Worm (Caenorhabditis elegans): ENCODE measurements around the gene apc-10.

The apc-10 gene

ce11 chrV:10393708-10394107, 32.4 kb downstream of the apc-10 start (continued):
- TF ChIP-seq ceh-40 (GFP tag; IDR thresholded peaks at IDR 0.05): no peak
- no peak for TF ChIP-seq rec-8 (tag; optimal IDR thresholded peaks at IDR 0.05)
- no peak for TF ChIP-seq pha-4 (tag; optimal IDR thresholded peaks at IDR 0.05)

DNA sequence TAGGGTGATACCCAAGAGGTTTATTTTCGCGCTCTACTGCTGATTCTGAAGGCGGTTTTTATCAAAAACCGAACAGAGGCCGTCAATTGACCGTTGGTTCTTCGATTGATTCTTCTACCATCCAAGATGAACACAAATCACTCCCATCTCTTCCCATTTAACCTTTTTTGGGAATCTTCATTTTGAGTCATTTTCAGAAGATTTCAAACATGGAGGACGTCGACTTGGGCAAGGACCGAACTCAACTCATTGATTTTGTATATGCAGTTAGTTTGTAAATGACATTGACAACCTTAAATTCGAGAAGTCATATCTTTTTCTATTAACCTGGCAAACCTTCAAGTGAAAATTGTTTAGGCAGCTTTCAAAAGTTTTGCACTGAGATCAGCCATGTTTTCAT, 37.8 kb downstream of the apc-10 start, which contains the start of gene AC3.5:
Gene AC3.5, plus strand, starts transcription at position 210 of the 400 bp plus-strand sequence.
- TF ChIP-seq B0336.3 (GFP tag; IDR thresholded peaks at IDR 0.05): no peak
- TF ChIP-seq ztf-3 (GFP tag; optimal IDR thresholded peaks at IDR 0.05): no peak
- TF ChIP-seq hmg-1.2 (GFP tag; IDR thresholded peaks at IDR 0.05): no peak
- no peak for TF ChIP-seq aptf-2 (GFP tag; conservative IDR thresholded peaks at IDR 0.05)
- no peak for TF ChIP-seq ama-1 (optimal IDR thresholded peaks at IDR 0.05)
- no peak for TF ChIP-seq ama-1 (GFP tag; optimal IDR thresholded peaks at IDR 0.05)
- no peak for TF ChIP-seq ceh-91 (GFP tag; IDR thresholded peaks at IDR 0.05)
- no peak for TF ChIP-seq nfyb-1 (GFP tag; IDR thresholded peaks at IDR 0.05)
- TF ChIP-seq madf-6 (GFP tag; IDR thresholded peaks at IDR 0.05): no peak
- TF ChIP-seq nfya-1 (tag; optimal IDR thresholded peaks at IDR 0.05; ENCODE audit: borderline replicate concordance, insufficient read depth): no peak
- no peak for TF ChIP-seq ZK185.1 (tag; optimal IDR thresholded peaks at IDR 0.05; ENCODE audit: poor library complexity, severe bottlenecking)
- no peak for TF ChIP-seq nhr-179 (tag; optimal IDR thresholded peaks at IDR 0.05)

- no peak for TF ChIP-seq ztf-22 (GFP tag; optimal IDR thresholded peaks at IDR 0.05)
- no peak for TF ChIP-seq hmg-1.2 (GFP tag; IDR thresholded peaks at IDR 0.05)
- TF ChIP-seq hmg-20 (GFP tag; IDR thresholded peaks at IDR 0.05): no peak
- TF ChIP-seq lsl-1 (GFP tag; optimal IDR thresholded peaks at IDR 0.05): no peak
- TF ChIP-seq F22D6.2 (tag; optimal IDR thresholded peaks at IDR 0.05): no peak
- TF ChIP-seq ceh-100 (GFP tag; IDR thresholded peaks at IDR 0.05): no peak
- no peak for TF ChIP-seq ets-4 (GFP tag; optimal IDR thresholded peaks at IDR 0.05)
- no peak for TF ChIP-seq snpc-4 (GFP tag; optimal IDR thresholded peaks at IDR 0.05)
- TF ChIP-seq snpc-4 (tag; optimal IDR thresholded peaks at IDR 0.05): no peak
- no peak for TF ChIP-seq snpc-3.4 (tag; optimal IDR thresholded peaks at IDR 0.05)
- no peak for TF ChIP-seq K12H6.12 (tag; optimal IDR thresholded peaks at IDR 0.05)
- TF ChIP-seq snpc-1.3 (tag; optimal IDR thresholded peaks at IDR 0.05; ENCODE audit: insufficient read depth): no peak
- no peak for TF ChIP-seq him-1 (tag; optimal IDR thresholded peaks at IDR 0.05)
- no peak for TF ChIP-seq F49E8.2 (tag; optimal IDR thresholded peaks at IDR 0.05; ENCODE audit: insufficient read depth)
- TF ChIP-seq zim-3 (tag; optimal IDR thresholded peaks at IDR 0.05): no peak
- no peak for TF ChIP-seq pha-4 (tag; optimal IDR thresholded peaks at IDR 0.05)
- TF ChIP-seq madf-3 (GFP tag; IDR thresholded peaks at IDR 0.05): no peak
- no peak for TF ChIP-seq ZK185.1 (tag; optimal IDR thresholded peaks at IDR 0.05; ENCODE audit: poor library complexity, severe bottlenecking)
- TF ChIP-seq attf-6 (GFP tag; IDR thresholded peaks at IDR 0.05): no peak
These were observed 38.7 kb downstream of the apc-10 start for ce11 chrV:10387412-10387811.

DNA sequence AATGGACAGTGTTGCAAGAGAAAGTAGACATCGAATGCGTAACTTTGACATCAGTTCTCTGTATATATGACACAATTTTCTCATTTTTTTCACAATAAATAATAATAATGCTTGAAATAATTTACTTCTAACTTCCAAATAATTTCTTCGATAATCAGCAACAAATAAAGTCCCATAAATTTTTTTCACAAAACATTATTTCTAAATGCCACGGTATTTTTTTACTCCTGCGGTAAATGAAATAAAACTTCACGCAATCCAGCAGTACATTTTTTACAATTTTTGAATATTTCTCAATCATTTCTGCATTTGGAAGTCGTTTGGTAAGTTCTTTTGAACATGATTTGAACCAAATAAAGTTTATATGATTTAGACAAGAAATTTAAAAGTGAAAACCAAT, 42.2 kb downstream of the apc-10 start, which contains the start of gene spe-10:
Gene spe-10, plus strand, starts transcription at position 301 of the 400 bp plus-strand sequence.
- TF ChIP-seq ceh-27 (GFP tag; optimal IDR thresholded peaks at IDR 0.05): no peak
- no peak for TF ChIP-seq pbrm-1 (GFP tag; IDR thresholded peaks at IDR 0.05)
- no peak for TF ChIP-seq F57A8.1 (GFP tag; optimal IDR thresholded peaks at IDR 0.05)
- TF ChIP-seq let-607 (tag; optimal IDR thresholded peaks at IDR 0.05): no peak
- no peak for TF ChIP-seq die-1 (tag; optimal IDR thresholded peaks at IDR 0.05)
- TF ChIP-seq egrh-3 (GFP tag; IDR thresholded peaks at IDR 0.05): no peak
- TF ChIP-seq mxl-1 (tag; optimal IDR thresholded peaks at IDR 0.05): no peak
- no peak for TF ChIP-seq ztf-22 (GFP tag; optimal IDR thresholded peaks at IDR 0.05)
- TF ChIP-seq madf-8 (GFP tag; conservative IDR thresholded peaks at IDR 0.05): no peak
- no peak for TF ChIP-seq Y53F4B.3 (GFP tag; IDR thresholded peaks at IDR 0.05)

Data from whole organism, young adult.